Worm (Caenorhabditis elegans) whole organism, L2 larva: ENCODE data around the gene srh-132.

Source experiments
- elt-1 ChIP-seq: fragments of 150-350 bp; optimal IDR thresholded peaks from 2 replicates; lab custom pipeline; 2014; ENCODE audit warnings: missing biosample characterization, missing genetic modification characterization
- fos-1 ChIP-seq: fragments of 150-350 bp; optimal IDR thresholded peaks from 2 replicates; lab custom pipeline; 2014; ENCODE audit warnings: missing biosample characterization, missing genetic modification characterization
- lin-13 ChIP-seq: fragments of 150-350 bp; optimal IDR thresholded peaks from 2 replicates; lab custom pipeline; 2014; ENCODE audit warnings: missing biosample characterization, missing genetic modification reagents, missing genetic modification characterization
- nhr-11 ChIP-seq: fragments of 150-350 bp; optimal IDR thresholded peaks from 2 replicates; lab custom pipeline; 2014; ENCODE audit warnings: missing biosample characterization, missing genetic modification characterization
- unc-62 ChIP-seq: fragments of 150-350 bp; optimal IDR thresholded peaks from 2 replicates; lab custom pipeline; 2014; ENCODE audit warnings: missing biosample characterization, missing genetic modification reagents, missing genetic modification characterization
- ztf-11 ChIP-seq: sonication (generic microtip); optimal IDR thresholded peaks from 2 replicates; lab custom pipeline; 2017; ENCODE audit warnings: missing biosample characterization, missing genetic modification characterization

- TF ChIP-seq lin-13 (GFP tag; lab: Kevin White, UChicago) (no peak), elt-1 (tag; lab: Kevin White, UChicago) (no peak), nhr-11 (tag; lab: Kevin White, UChicago) (no peak), ztf-11 (no peak), unc-62 (GFP tag; lab: Kevin White, UChicago) (no peak), fos-1 (tag; lab: Kevin White, UChicago) (no peak)
Measured at ce11 chrV:17377140-17377539, 32.9 kb upstream of the srh-132 start, which contains the start of gene fbxb-7.
